Fruit fly (Drosophila melanogaster) whole organism, wandering third instar larva: ENCODE measurements around the gene CG5112.

Experiments used
- Dif ChIP-seq: fragments of 200-275, 200-300 bp; sonication (Bioruptor generic); optimal IDR thresholded peaks from 2 replicates; lab custom pipeline; 2018; ENCODE audit warnings: missing biosample characterization, missing genetic modification characterization; ENCODE audit not compliant: partially characterized antibody
- h ChIP-seq: fragments of 200-800 bp; sonication (Bioruptor generic); optimal IDR thresholded peaks from 3 replicates; lab custom pipeline; 2016; ENCODE audit warnings: missing biosample characterization, mild to moderate bottlenecking, missing genetic modification characterization

- TF ChIP-seq h (GFP tag; lab: Kevin White, UChicago) (no peak), Dif (no peak)
These were observed 1.6 kb upstream of the CG5112 start for dm6 chr3R:25489685-25490084.
